Worm (Caenorhabditis elegans) whole organism, L3 larva: ENCODE measurements around the gene T15B7.8.
A peak's percentile ranks its signal among the peaks of the same experiment; 100 is the strongest.

ENCODE experiments used
- R02D3.7 ChIP-seq: fragments of 150-350 bp; optimal IDR thresholded peaks from 2 replicates; lab custom pipeline; 2014; ENCODE audit warnings: missing biosample characterization, missing genetic modification characterization
- aly-2 ChIP-seq: fragments of 150-350 bp; optimal IDR thresholded peaks from 2 replicates; lab custom pipeline; 2014; ENCODE audit warnings: missing biosample characterization, missing genetic modification characterization
- ama-1 ChIP-seq: fragments of 150-350 bp; optimal IDR thresholded peaks from 2 replicates; lab custom pipeline; 2018
- ceh-16 ChIP-seq: sonication (generic microtip); optimal IDR thresholded peaks from 2 replicates; lab custom pipeline; 2017; ENCODE audit warnings: missing biosample characterization, missing genetic modification characterization
- ceh-82 ChIP-seq: fragments of 150-350 bp; optimal IDR thresholded peaks from 2 replicates; lab custom pipeline; 2014; ENCODE audit warnings: missing biosample characterization, missing genetic modification characterization
- ceh-9 ChIP-seq: sonication (generic microtip); optimal IDR thresholded peaks from 2 replicates; lab custom pipeline; 2018; ENCODE audit warnings: missing biosample characterization, missing genetic modification characterization
- daf-12 ChIP-seq: fragments of 150-350 bp; optimal IDR thresholded peaks from 2 replicates; lab custom pipeline; 2014; ENCODE audit warnings: missing biosample characterization, missing genetic modification reagents, missing genetic modification characterization
- egl-27 ChIP-seq: sonication (generic microtip); optimal IDR thresholded peaks from 4 replicates; lab custom pipeline; 2017; ENCODE audit warnings: missing biosample characterization, missing genetic modification reagents, missing genetic modification characterization
- egl-5 ChIP-seq: fragments of 150-350 bp; optimal IDR thresholded peaks from 2 replicates; lab custom pipeline; 2017; ENCODE audit warnings: missing biosample characterization, missing genetic modification reagents, missing genetic modification characterization, inconsistent platforms
- elt-1 ChIP-seq: fragments of 150-350 bp; optimal IDR thresholded peaks from 2 replicates; lab custom pipeline; 2014; ENCODE audit warnings: missing biosample characterization, missing genetic modification characterization
- elt-2 ChIP-seq: sonication (generic microtip); optimal IDR thresholded peaks from 2 replicates; lab custom pipeline; 2016; ENCODE audit warnings: missing genetic modification reagents, mild to moderate bottlenecking, missing genetic modification characterization, missing compliant biosample characterization
- elt-3 ChIP-seq, 3 experiments: fragments of 150-350 bp in 1 of 3; sonication (generic microtip) in 2 of 3; optimal IDR thresholded peaks; 2 replicates in 2 of 3; 4 replicates in 1 of 3; lab custom pipeline; 2014 to 2017; ENCODE audit warnings: missing biosample characterization in 3 of 3, missing genetic modification characterization in 3 of 3
- eor-1 ChIP-seq, 2 experiments: fragments of 150-350 bp; optimal IDR thresholded peaks; 2 replicates each; lab custom pipeline; 2014 to 2018; ENCODE audit warnings: missing biosample characterization in 2 of 2, missing genetic modification characterization in 2 of 2
- fkh-2 ChIP-seq: fragments of 150-350 bp; optimal IDR thresholded peaks from 2 replicates; lab custom pipeline; 2014; ENCODE audit warnings: missing biosample characterization, missing genetic modification reagents, missing genetic modification characterization
- fos-1 ChIP-seq: fragments of 150-350 bp; optimal IDR thresholded peaks from 2 replicates; lab custom pipeline; 2014; ENCODE audit warnings: missing biosample characterization, missing genetic modification characterization
- hmg-11 ChIP-seq: sonication (generic microtip); optimal IDR thresholded peaks from 2 replicates; lab custom pipeline; 2016; ENCODE audit warnings: missing genetic modification characterization, missing compliant biosample characterization
- jun-1 ChIP-seq: fragments of 150-350 bp; optimal IDR thresholded peaks from 2 replicates; lab custom pipeline; 2014; ENCODE audit warnings: missing biosample characterization, missing genetic modification reagents, missing genetic modification characterization
- lin-15B ChIP-seq: fragments of 150-350 bp; optimal IDR thresholded peaks from 2 replicates; lab custom pipeline; 2014; ENCODE audit warnings: missing biosample characterization, missing genetic modification characterization
- lin-39 ChIP-seq: fragments of 150-350 bp; optimal IDR thresholded peaks from 2 replicates; lab custom pipeline; 2018; ENCODE audit warnings: missing biosample characterization, missing genetic modification reagents, missing genetic modification characterization
- mdl-1 ChIP-seq: fragments of 150-350 bp; optimal IDR thresholded peaks from 2 replicates; lab custom pipeline; 2014; ENCODE audit warnings: missing biosample characterization, missing genetic modification characterization
- mml-1 ChIP-seq: fragments of 150-350 bp; sonication (generic microtip); optimal IDR thresholded peaks from 3 replicates; lab custom pipeline; 2014; ENCODE audit warnings: missing biosample characterization, missing genetic modification characterization
- nfya-1 ChIP-seq: sonication (generic microtip); optimal IDR thresholded peaks from 2 replicates; lab custom pipeline; 2017; ENCODE audit warnings: missing genetic modification characterization, mild to moderate bottlenecking, missing compliant biosample characterization, antibody characterized with exemption, moderate library complexity; ENCODE audit not compliant: insufficient read depth
- nhr-11 ChIP-seq: fragments of 150-350 bp; optimal IDR thresholded peaks from 2 replicates; lab custom pipeline; 2014; ENCODE audit warnings: missing biosample characterization, missing genetic modification characterization
- nhr-12 ChIP-seq: fragments of 150-350 bp; optimal IDR thresholded peaks from 2 replicates; lab custom pipeline; 2014; ENCODE audit warnings: missing biosample characterization, missing genetic modification characterization
- nhr-23 ChIP-seq: fragments of 150-350 bp; optimal IDR thresholded peaks from 2 replicates; lab custom pipeline; 2014; ENCODE audit warnings: missing biosample characterization, missing genetic modification reagents, missing genetic modification characterization
- nhr-237 ChIP-seq: fragments of 150-350 bp; optimal IDR thresholded peaks from 2 replicates; lab custom pipeline; 2014; ENCODE audit warnings: missing biosample characterization, missing genetic modification characterization
- nhr-25 ChIP-seq: sonication (generic microtip); optimal IDR thresholded peaks from 2 replicates; lab custom pipeline; 2017; ENCODE audit warnings: missing biosample characterization, missing genetic modification characterization
- nhr-28 ChIP-seq: fragments of 150-350 bp; optimal IDR thresholded peaks from 2 replicates; lab custom pipeline; 2014; ENCODE audit warnings: missing biosample characterization, missing genetic modification characterization
- nhr-43 ChIP-seq: sonication (generic microtip); optimal IDR thresholded peaks from 2 replicates; lab custom pipeline; 2016; ENCODE audit warnings: mild to moderate bottlenecking, missing genetic modification characterization, missing compliant biosample characterization; ENCODE audit not compliant: poor library complexity, severe bottlenecking
- nhr-67 ChIP-seq: fragments of 150-350 bp; optimal IDR thresholded peaks from 2 replicates; lab custom pipeline; 2014; ENCODE audit warnings: missing biosample characterization, missing genetic modification characterization
- nhr-76 ChIP-seq: fragments of 150-350 bp; sonication (generic microtip); optimal IDR thresholded peaks from 5 replicates; lab custom pipeline; 2014; ENCODE audit warnings: missing biosample characterization, missing genetic modification characterization
- pqm-1 ChIP-seq: fragments of 150-350 bp; optimal IDR thresholded peaks from 2 replicates; lab custom pipeline; 2017; ENCODE audit warnings: missing biosample characterization, missing genetic modification characterization, inconsistent platforms
- skn-1 ChIP-seq: fragments of 150-350 bp; optimal IDR thresholded peaks from 2 replicates; lab custom pipeline; 2014; ENCODE audit warnings: missing biosample characterization, missing genetic modification characterization
- snpc-4 ChIP-seq: fragments of 150-350 bp; optimal IDR thresholded peaks from 2 replicates; lab custom pipeline; 2014; ENCODE audit warnings: missing biosample characterization, missing genetic modification characterization
- tbx-2 ChIP-seq: sonication (generic microtip); optimal IDR thresholded peaks from 2 replicates; lab custom pipeline; 2016; ENCODE audit warnings: mild to moderate bottlenecking, missing genetic modification characterization, missing compliant biosample characterization
- unc-39 ChIP-seq: sonication (generic microtip); optimal IDR thresholded peaks from 4 replicates; lab custom pipeline; 2017; ENCODE audit warnings: missing biosample characterization, missing genetic modification characterization
- unc-62 ChIP-seq: fragments of 150-350 bp; sonication (generic microtip); optimal IDR thresholded peaks from 4 replicates; lab custom pipeline; 2014; ENCODE audit warnings: missing biosample characterization, missing genetic modification reagents, missing genetic modification characterization
- zag-1 ChIP-seq: fragments of 150-350 bp; optimal IDR thresholded peaks from 2 replicates; lab custom pipeline; 2014; ENCODE audit warnings: missing biosample characterization, missing genetic modification characterization
- ztf-11 ChIP-seq: fragments of 150-350 bp; optimal IDR thresholded peaks from 2 replicates; lab custom pipeline; 2014; ENCODE audit warnings: missing biosample characterization, missing genetic modification characterization
- ztf-4 ChIP-seq: fragments of 150-350 bp; optimal IDR thresholded peaks from 2 replicates; lab custom pipeline; 2014; ENCODE audit warnings: missing biosample characterization, missing genetic modification characterization

The T15B7.8 gene

ce11 chrV:6780166-6780565 is 41.4 kb upstream of the T15B7.8 start, which contains the start of gene ZC404.15:
Gene ZC404.15 (plus strand): TSS chrV:6780466.
- TF ChIP-seq unc-39 (tag; lab: Kevin White, UChicago) (no peak), ceh-9 (tag; lab: Kevin White, UChicago) (no peak), nhr-67 (tag; lab: Kevin White, UChicago) (no peak), aly-2 (no peak), nhr-237 (tag; lab: Kevin White, UChicago) (no peak), ama-1 (lab: Kevin White, UChicago) (no peak), lin-39 (no peak), zag-1 (tag; lab: Kevin White, UChicago) (no peak)

DNA sequence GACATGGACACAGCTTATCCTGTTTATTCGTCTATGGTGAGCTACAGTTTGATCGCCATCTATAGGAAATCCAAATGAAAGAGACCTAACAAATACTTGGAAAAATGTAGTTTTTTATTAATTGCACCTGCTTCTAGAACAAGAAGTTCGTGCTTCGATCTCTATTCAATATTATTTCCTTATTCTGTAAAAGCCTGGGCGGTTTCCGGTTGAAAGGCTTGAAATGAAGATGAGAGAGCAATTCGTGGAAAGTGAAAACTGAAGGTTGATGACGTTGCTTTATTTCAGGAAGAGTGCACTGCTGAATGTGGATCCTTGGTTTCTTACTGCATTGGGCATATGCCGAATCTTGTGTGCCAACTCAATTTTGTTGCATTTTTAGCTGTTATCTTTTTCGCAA is 40.9 kb upstream of the T15B7.8 start:
- TF ChIP-seq skn-1 (tag; lab: Kevin White, UChicago), result no peak
- TF ChIP-seq elt-2 (tag; lab: Kevin White, UChicago), result no peak
- no peak for TF ChIP-seq ama-1 (lab: Kevin White, UChicago)
- no peak for TF ChIP-seq aly-2
- no peak for TF ChIP-seq nhr-12
- no peak for TF ChIP-seq fos-1
- TF ChIP-seq pqm-1 (tag; lab: Kevin White, UChicago), result no peak
- no peak for TF ChIP-seq mdl-1 (tag; lab: Kevin White, UChicago)
- no peak for TF ChIP-seq elt-1
- TF ChIP-seq fkh-2 (tag; lab: Kevin White, UChicago), result no peak
- TF ChIP-seq nhr-23 (tag; lab: Kevin White, UChicago), result no peak
- no peak for TF ChIP-seq nhr-11
- TF ChIP-seq egl-5 (tag; lab: Kevin White, UChicago), result no peak
- TF ChIP-seq ceh-82 (tag; lab: Kevin White, UChicago), result no peak
- TF ChIP-seq daf-12, result no peak
- no peak for TF ChIP-seq nhr-76

DNA sequence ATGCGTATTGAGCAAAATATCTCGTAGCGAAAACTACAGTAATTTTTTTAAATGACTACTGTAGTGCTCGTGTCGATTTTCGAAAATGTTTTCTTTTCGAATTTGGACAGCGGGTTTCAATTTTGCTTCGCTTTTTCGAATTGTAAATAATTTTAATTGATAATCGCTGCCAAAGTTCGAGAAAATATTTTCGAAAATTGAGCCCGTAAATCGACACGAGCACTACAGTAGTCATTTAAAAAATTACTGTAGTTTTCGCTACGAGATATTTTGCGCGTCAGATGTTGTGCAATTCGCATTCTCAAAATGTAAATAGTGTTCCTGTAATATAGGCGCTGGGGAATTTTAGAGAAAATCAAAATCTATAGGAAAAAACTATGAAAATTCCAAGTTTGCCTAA is 39.3 kb upstream of the T15B7.8 start:
- TF ChIP-seq skn-1 (tag; lab: Kevin White, UChicago) (no peak), egl-5 (tag; lab: Kevin White, UChicago) (no peak), aly-2 (no peak), lin-39 (no peak), ama-1 (lab: Kevin White, UChicago) (no peak), tbx-2 (tag; lab: Kevin White, UChicago) (no peak), mml-1 (no peak), nhr-28 (no peak)

ce11 chrV:6783044-6783625 is 38.5 kb upstream of the T15B7.8 start:
- no peak for TF ChIP-seq fos-1
- no peak for TF ChIP-seq ztf-11
- TF ChIP-seq nhr-67 (tag; lab: Kevin White, UChicago), result no peak
- TF ChIP-seq mdl-1 (tag; lab: Kevin White, UChicago), result no peak
- no peak for TF ChIP-seq eor-1 (tag; optimal IDR thresholded peaks at IDR 0.05; lab: Kevin White, UChicago)
- TF ChIP-seq nhr-25 (tag; lab: Kevin White, UChicago), result no peak
- no peak for TF ChIP-seq nhr-237 (tag; lab: Kevin White, UChicago)
- TF ChIP-seq ztf-4 (tag; lab: Kevin White, UChicago), result no peak
- TF ChIP-seq nfya-1 (tag; lab: Kevin White, UChicago), result no peak
- TF ChIP-seq jun-1, result no peak
- TF ChIP-seq skn-1 (tag; lab: Kevin White, UChicago), result no peak
- TF ChIP-seq pqm-1 (tag; lab: Kevin White, UChicago), result no peak
- no peak for TF ChIP-seq egl-5 (tag; lab: Kevin White, UChicago)
- TF ChIP-seq nhr-23 (tag; lab: Kevin White, UChicago), result no peak
- TF ChIP-seq nhr-76, result no peak
- TF ChIP-seq elt-2 (tag; lab: Kevin White, UChicago), result no peak
- TF ChIP-seq aly-2, result no peak
- TF ChIP-seq ceh-16 (tag; lab: Kevin White, UChicago), result no peak

ce11 chrV:6784853-6785492 is 36.6 kb upstream of the T15B7.8 start, which contains the start of the genes spn-4 and spe-39:
Gene spn-4 (minus strand): TSS chrV:6784903.
Gene spe-39 (plus strand): TSS chrV:6785451.
- TF ChIP-seq unc-62, result no peak
- TF ChIP-seq egl-5 (tag; lab: Kevin White, UChicago), result peak; percentile 7
- TF ChIP-seq zag-1 (tag; lab: Kevin White, UChicago), result no peak
- TF ChIP-seq nhr-11, result no peak
- TF ChIP-seq nfya-1 (tag; lab: Kevin White, UChicago), result peak; percentile 83
- TF ChIP-seq lin-15B (tag; lab: Kevin White, UChicago), result peak; percentile 55
- TF ChIP-seq nhr-28, result no peak
- peak; percentile 29 for TF ChIP-seq pqm-1 (tag; lab: Kevin White, UChicago)
- peak; percentile 32 for TF ChIP-seq elt-2 (tag; lab: Kevin White, UChicago)
- TF ChIP-seq elt-3 (tag; optimal IDR thresholded peaks at IDR 0.05; lab: Kevin White, UChicago), result no peak
- peak; percentile 47 for TF ChIP-seq snpc-4 (tag; lab: Kevin White, UChicago)
- TF ChIP-seq nhr-25 (tag; lab: Kevin White, UChicago), result peak; percentile 34
- TF ChIP-seq ztf-11, result no peak
- TF ChIP-seq hmg-11, result peak; percentile 92
- TF ChIP-seq nhr-23 (tag; lab: Kevin White, UChicago), result peak; percentile 81
- peak; percentile 10 for TF ChIP-seq elt-1
- no peak for TF ChIP-seq egl-27
- TF ChIP-seq nhr-67 (tag; lab: Kevin White, UChicago), result peak; percentile 28
- peak; percentile 65 for TF ChIP-seq lin-39
- TF ChIP-seq mdl-1 (tag; lab: Kevin White, UChicago), result no peak
- TF ChIP-seq R02D3.7, result peak; percentile 66
- peak; percentile 77 for TF ChIP-seq nhr-43 (tag; lab: Kevin White, UChicago)
- TF ChIP-seq skn-1 (tag; lab: Kevin White, UChicago), result peak; percentile 53
- TF ChIP-seq nhr-76, result peak; percentile 51
- TF ChIP-seq unc-39 (tag; lab: Kevin White, UChicago), result no peak
